Worm (Caenorhabditis elegans): Measurements from ENCODE around the gene C23G10.2.
A peak's percentile ranks its signal among the peaks of the same experiment; 100 is the strongest.

The C23G10.2 gene

DNA sequence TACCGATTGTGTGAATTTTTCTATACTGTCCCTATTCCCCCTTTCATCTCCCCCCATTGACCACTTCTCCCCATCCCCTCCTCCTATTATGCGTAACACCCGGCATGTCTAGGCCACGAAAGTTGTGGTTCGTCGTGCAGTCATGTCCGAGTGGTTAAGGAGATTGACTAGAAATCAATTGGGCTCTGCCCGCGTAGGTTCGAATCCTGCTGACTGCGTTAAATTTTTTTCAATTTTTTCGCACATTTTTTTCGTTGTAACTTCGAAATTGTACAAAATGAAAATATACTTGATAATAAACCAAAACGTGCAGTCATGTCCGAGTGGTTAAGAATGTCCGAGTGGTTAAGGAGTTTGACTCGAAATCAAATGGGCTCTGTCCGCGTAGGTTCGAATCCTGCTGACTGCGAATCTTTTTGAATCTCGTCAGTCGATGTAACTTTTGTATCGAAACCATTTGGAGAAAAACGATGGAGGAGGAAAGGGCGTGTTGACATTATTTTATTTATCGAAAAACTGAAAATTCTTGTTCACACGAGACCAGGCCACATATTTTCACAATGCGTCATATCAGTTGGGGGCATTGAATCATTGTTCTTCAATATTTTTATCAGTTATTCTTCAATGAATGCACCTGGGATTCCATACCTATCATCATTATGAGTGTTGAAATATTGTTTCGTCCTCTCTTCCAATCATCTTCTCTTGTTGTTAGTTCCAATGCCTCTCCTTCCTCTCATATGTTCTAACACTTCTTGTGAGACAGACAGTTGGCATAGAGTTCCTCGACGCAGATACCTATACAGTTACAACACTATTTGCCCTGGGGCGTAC, 49.0 kb upstream of the C23G10.2 start, which contains the start of gene nfm-1 (continued):
- TF ChIP-seq ceh-48 (tag; optimal IDR thresholded peaks at IDR 0.05) (peak; percentile 77), hlh-8 (tag; optimal IDR thresholded peaks at IDR 0.05) (no peak), che-1 (tag; optimal IDR thresholded peaks at IDR 0.05) (peak; percentile 82), ceh-9 (tag; optimal IDR thresholded peaks at IDR 0.05) (peak; percentile 73), ceh-18 (tag; optimal IDR thresholded peaks at IDR 0.05) (no peak), syd-9 (tag; optimal IDR thresholded peaks at IDR 0.05) (peak; percentile 48), madf-2 (tag; optimal IDR thresholded peaks at IDR 0.05) (peak; percentile 81), eyg-1 (tag; optimal IDR thresholded peaks at IDR 0.05) (peak; percentile 38), ama-1 (optimal IDR thresholded peaks at IDR 0.05) (no peak), hlh-13 (GFP tag; optimal IDR thresholded peaks at IDR 0.05) (peak; percentile 40), ceh-2 (tag; optimal IDR thresholded peaks at IDR 0.05) (peak; percentile 25), ceh-45 (GFP tag; IDR thresholded peaks at IDR 0.05) (peak; percentile 77), C08G9.2 (tag; optimal IDR thresholded peaks at IDR 0.05) (peak; percentile 37), npax-4 (tag; optimal IDR thresholded peaks at IDR 0.05) (peak; percentile 69), pqm-1 (tag; optimal IDR thresholded peaks at IDR 0.05) (no peak), K02D7.2 (tag; optimal IDR thresholded peaks at IDR 0.05) (peak; percentile 65), pag-3 (tag; optimal IDR thresholded peaks at IDR 0.05; ENCODE audit: borderline replicate concordance) (no peak), hlh-30 (tag; optimal IDR thresholded peaks at IDR 0.05; ENCODE audit: insufficient read depth) (no peak), pat-9 (tag; optimal IDR thresholded peaks at IDR 0.05) (peak; percentile 80), tbx-7 (tag; optimal IDR thresholded peaks at IDR 0.05) (no peak), ceh-14 (tag; optimal IDR thresholded peaks at IDR 0.05) (peak; percentile 25), pha-2 (tag; optimal IDR thresholded peaks at IDR 0.05) (peak; percentile 85), rnt-1 (tag; optimal IDR thresholded peaks at IDR 0.05) (peak; percentile 47), unc-3 (GFP tag; conservative IDR thresholded peaks at IDR 0.05) (peak; percentile 84), unc-3 (tag; optimal IDR thresholded peaks at IDR 0.05) (peak; percentile 83), nhr-232 (tag; optimal IDR thresholded peaks at IDR 0.05) (peak; percentile 57), ceh-34 (tag; optimal IDR thresholded peaks at IDR 0.05) (peak; percentile 19)

DNA sequence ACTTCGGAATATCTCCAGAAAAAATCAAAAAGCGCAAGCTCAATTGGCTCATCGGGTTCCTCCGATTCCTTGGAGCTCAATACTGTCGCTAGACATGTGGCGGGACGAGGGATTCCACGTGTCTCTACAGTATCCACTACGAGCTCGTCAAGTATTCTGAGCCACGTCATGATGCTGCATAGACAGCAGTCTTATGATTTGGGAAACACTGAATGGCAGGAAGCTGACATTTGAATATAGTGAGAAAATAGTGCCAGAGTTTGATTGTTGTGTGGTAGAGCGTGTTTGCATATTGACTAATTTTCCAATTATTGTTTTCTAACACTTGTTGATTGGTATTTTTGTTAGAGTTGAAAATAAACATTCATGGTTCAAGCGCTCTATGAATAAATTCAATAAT, 44.5 kb upstream of the C23G10.2 start:
- no peak for TF ChIP-seq hlh-13 (GFP tag; optimal IDR thresholded peaks at IDR 0.05)
- no peak for TF ChIP-seq K02D7.2 (tag; optimal IDR thresholded peaks at IDR 0.05)
- TF ChIP-seq gmeb-2 (tag; optimal IDR thresholded peaks at IDR 0.05), result no peak
- TF ChIP-seq nhr-11 (tag; optimal IDR thresholded peaks at IDR 0.05), result no peak
- TF ChIP-seq tbx-7 (tag; optimal IDR thresholded peaks at IDR 0.05), result no peak
- no peak for TF ChIP-seq ceh-2 (tag; optimal IDR thresholded peaks at IDR 0.05)
- TF ChIP-seq tbx-2 (tag; optimal IDR thresholded peaks at IDR 0.05), result no peak
- no peak for TF ChIP-seq ceh-31 (tag; optimal IDR thresholded peaks at IDR 0.05)
- TF ChIP-seq odd-2 (tag; optimal IDR thresholded peaks at IDR 0.05), result no peak
- TF ChIP-seq ceh-48 (tag; optimal IDR thresholded peaks at IDR 0.05), result no peak
- no peak for TF ChIP-seq hlh-15 (tag; optimal IDR thresholded peaks at IDR 0.05)
- TF ChIP-seq ztf-16 (tag; optimal IDR thresholded peaks at IDR 0.05), result no peak

DNA sequence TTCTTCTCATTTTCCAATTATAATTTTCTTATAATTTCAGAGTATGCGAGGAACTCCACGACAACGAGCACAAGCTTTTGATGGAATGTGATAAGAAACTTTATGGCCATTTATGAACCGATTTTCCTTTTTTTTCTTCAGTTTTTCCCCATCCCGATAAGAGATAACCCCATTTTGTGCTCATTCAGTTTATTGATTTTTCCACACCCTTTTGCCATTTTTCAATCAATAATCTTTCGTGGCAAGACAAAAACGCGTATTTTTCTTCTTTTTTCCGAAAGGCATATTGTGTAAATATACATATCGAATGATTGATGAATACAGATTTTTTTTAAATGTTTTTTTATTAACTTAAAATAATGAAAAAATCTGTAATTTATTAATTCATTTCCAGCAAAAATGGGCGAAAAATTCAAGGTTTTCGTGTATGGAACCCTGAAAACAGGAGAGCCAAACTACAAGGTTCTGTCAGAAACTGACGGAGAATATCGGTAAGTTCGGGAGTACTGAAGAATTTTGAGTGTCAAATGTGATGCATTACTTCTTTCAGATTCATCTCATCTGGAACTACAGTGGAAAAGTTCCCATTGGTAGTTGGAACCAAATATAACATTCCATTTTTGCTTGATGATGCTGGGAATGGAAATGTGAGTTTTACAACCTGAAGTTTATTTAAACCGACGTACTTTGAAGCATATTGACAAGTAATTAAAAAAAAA, 43.5 kb upstream of the C23G10.2 start, which contains the start of gene F42A10.9:
Gene F42A10.9, plus strand, starts transcription at position 321 of the 719 bp plus-strand sequence.
- TF ChIP-seq ets-4 (tag; optimal IDR thresholded peaks at IDR 0.05) (no peak), elt-2 (tag; optimal IDR thresholded peaks at IDR 0.05) (peak; percentile 18)

All from whole organism, late embryonic.